Fruit fly (Drosophila melanogaster): ENCODE results near the gene ND-42.

The ND-42 gene

DNA sequence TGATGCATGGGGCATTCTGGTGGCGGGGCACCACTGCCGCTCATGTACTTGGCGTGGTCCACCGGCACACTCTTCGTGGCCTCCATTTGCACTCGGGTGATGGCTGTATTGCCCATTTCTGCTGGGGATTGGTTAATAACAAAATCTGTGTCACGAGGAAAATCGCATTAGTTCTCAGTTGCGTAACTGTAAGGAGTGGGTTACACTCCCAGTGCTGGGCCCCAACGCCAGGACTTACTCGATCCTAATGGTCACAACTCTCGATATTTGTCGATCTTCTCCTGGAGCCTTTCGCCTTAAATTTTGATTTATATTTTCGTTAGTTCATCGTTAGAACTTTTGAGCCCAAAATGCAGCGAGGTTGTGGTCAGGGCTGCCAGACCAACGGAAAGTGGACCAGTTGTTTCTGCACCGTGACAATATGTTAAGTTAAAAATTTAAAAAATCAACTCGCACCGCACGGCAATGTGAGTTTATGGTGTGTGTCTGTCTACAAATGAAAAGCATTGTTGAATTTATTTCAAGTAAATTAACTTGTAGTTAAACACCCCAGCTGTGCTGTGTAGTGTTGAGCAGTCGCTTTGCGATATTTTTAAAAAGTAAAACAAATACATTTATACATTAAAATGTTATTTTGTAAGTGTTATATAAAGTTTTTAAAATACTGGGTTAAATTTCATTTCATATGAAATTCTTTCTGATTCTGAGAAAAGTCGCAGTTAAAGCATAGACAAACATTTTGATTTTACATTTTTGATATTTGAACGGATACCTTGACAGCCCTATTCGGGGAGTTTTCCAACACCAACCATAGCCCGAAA is at the start of gene ND-42, which contains the start of gene Cchl (continued):
- TF ChIP-seq HLH4C (GFP tag; IDR thresholded peaks at IDR 0.05; ENCODE audit: partially characterized antibody) (peak; percentile 51; the same call in 2 of the 3 replicates), sc (optimal IDR thresholded peaks at IDR 0.05) (no peak), sc (GFP tag; optimal IDR thresholded peaks at IDR 0.05) (peak; percentile 68), CG7786 (GFP tag; optimal IDR thresholded peaks at IDR 0.05) (peak; percentile 79), Ravus (GFP tag; IDR thresholded peaks at IDR 0.05) (peak; percentile 8), CG17829 (tag; optimal IDR thresholded peaks at IDR 0.05) (peak; percentile 76), Sox102F (GFP tag; optimal IDR thresholded peaks at IDR 0.05) (peak; percentile 81), Rfx (GFP tag; IDR thresholded peaks at IDR 0.05) (peak; percentile 79), B-H1 (GFP tag; IDR thresholded peaks at IDR 0.05) (peak; percentile 37; the same call in 2 of the 3 replicates), Jarid2 (GFP tag; optimal IDR thresholded peaks at IDR 0.05) (no peak), ken (GFP tag; IDR thresholded peaks at IDR 0.05) (no peak), crp (GFP tag; optimal IDR thresholded peaks at IDR 0.05) (peak; percentile 9 to 82), CG18619 (GFP tag; optimal IDR thresholded peaks at IDR 0.05) (peak; percentile 80), CG10267 (tag; optimal IDR thresholded peaks at IDR 0.05) (peak; percentile 97), CG12659 (GFP tag; optimal IDR thresholded peaks at IDR 0.05) (peak; percentile 90), CG2678 (tag; optimal IDR thresholded peaks at IDR 0.05) (no peak), slp2 (GFP tag; optimal IDR thresholded peaks at IDR 0.05) (peak; percentile 41), CG17328 (GFP tag; IDR thresholded peaks at IDR 0.05) (peak; percentile 69), nau (GFP tag; optimal IDR thresholded peaks at IDR 0.05) (no peak), ara (GFP tag; IDR thresholded peaks at IDR 0.05) (no peak; the same call in none of the 2 replicates), CG11696 (GFP tag; IDR thresholded peaks at IDR 0.05) (no peak), klu (GFP tag; IDR thresholded peaks at IDR 0.05) (peak; percentile 75; the same call in 1 of the 2 replicates), oc (tag; optimal IDR thresholded peaks at IDR 0.05) (no peak), Rx (GFP tag; IDR thresholded peaks at IDR 0.05) (peak; percentile 27; the same call in 1 of the 2 replicates), otp (GFP tag; IDR thresholded peaks at IDR 0.05) (peak; percentile 42; the same call in 1 of the 3 replicates), E2f2 (GFP tag; IDR thresholded peaks at IDR 0.05) (peak; percentile 52), CG7372 (GFP tag; IDR thresholded peaks at IDR 0.05) (peak; percentile 62; the same call in 1 of the 2 replicates), CG7271 (tag; optimal IDR thresholded peaks at IDR 0.05) (peak; percentile 37), Asciz (GFP tag; optimal IDR thresholded peaks at IDR 0.05) (no peak), slou (GFP tag; optimal IDR thresholded peaks at IDR 0.05) (peak; percentile 66), Hsf (GFP tag; optimal IDR thresholded peaks at IDR 0.05) (peak; percentile 80), Chrac-16 (GFP tag; optimal IDR thresholded peaks at IDR 0.05) (peak; percentile 77), CG16779 (GFP tag; IDR thresholded peaks at IDR 0.05) (no peak), Nf-YA (GFP tag; IDR thresholded peaks at IDR 0.05) (0 out of 2 replicates have a peak, but pooled peaks have one; percentile 25), en (GFP tag; optimal IDR thresholded peaks at IDR 0.05) (peak; percentile 9), hth (optimal IDR thresholded peaks at IDR 0.05) (no peak), gcm2 (GFP tag; optimal IDR thresholded peaks at IDR 0.05) (peak; percentile 26), pita (GFP tag; optimal IDR thresholded peaks at IDR 0.05) (no peak), CG15514 (GFP tag; optimal IDR thresholded peaks at IDR 0.05) (peak; percentile 68), seq (GFP tag; IDR thresholded peaks at IDR 0.05) (peak; percentile 46), Eip74EF (GFP tag; optimal IDR thresholded peaks at IDR 0.05) (no peak), ftz-f1 (GFP tag; optimal IDR thresholded peaks at IDR 0.05) (peak; percentile 54), danr (GFP tag; IDR thresholded peaks at IDR 0.05) (peak; percentile 43; the same call in 1 of the 2 replicates), ab (GFP tag; optimal IDR thresholded peaks at IDR 0.05) (peak; percentile 2), CG14050 (GFP tag; IDR thresholded peaks at IDR 0.05) (peak; percentile 30; the same call in 2 of the 3 replicates), CG13624 (GFP tag; optimal IDR thresholded peaks at IDR 0.05) (peak; percentile 66), tap (tag; optimal IDR thresholded peaks at IDR 0.05) (no peak), Gug (GFP tag; IDR thresholded peaks at IDR 0.05) (peak; percentile 44; the same call in 3 of the 4 replicates), dysf (GFP tag; IDR thresholded peaks at IDR 0.05) (peak; percentile 74; the same call in 2 of the 3 replicates)

All from whole organism, embryonic.